Worm (Caenorhabditis elegans): ENCODE results near the gene K09C4.1.

DNA sequence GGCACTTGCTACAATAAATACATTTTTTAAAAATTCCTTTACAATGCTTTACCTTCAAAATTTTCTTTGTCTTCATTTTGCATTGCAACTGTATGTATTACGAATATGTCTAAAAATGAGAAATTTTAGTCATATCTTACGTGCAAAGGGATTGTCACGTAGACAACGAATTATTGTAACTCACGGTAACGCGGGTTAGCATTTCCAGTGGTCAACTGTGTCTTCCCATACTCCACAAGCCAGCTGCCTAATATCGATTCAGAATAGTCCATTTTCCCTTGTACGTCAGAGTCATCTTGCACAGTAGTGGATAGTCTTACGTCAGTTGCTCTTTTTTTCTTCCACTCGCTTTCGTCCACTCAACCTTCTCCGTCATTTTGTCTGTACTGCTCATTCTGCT lies 36.1 kb upstream of the K09C4.1 start, which contains the start of gene fbxb-71:
- TF ChIP-seq dmd-4 (tag; optimal IDR thresholded peaks at IDR 0.05) (no peak), skn-1 (tag; optimal IDR thresholded peaks at IDR 0.05) (no peak), lin-11 (tag; optimal IDR thresholded peaks at IDR 0.05) (no peak), nhr-25 (tag; optimal IDR thresholded peaks at IDR 0.05) (no peak), nhr-237 (tag; optimal IDR thresholded peaks at IDR 0.05) (no peak), zag-1 (tag; optimal IDR thresholded peaks at IDR 0.05) (no peak), R02D3.7 (tag; optimal IDR thresholded peaks at IDR 0.05) (no peak)

Data from whole organism, L2 larva.